Worm (Caenorhabditis elegans) whole organism, L4/young adult: ENCODE results near the gene col-79.

Experiments used
- W03F9.2 ChIP-seq: fragments of 150-350 bp; optimal IDR thresholded peaks from 2 replicates; lab custom pipeline; 2014; ENCODE audit warnings: missing biosample characterization, missing genetic modification characterization
- him-1 ChIP-seq: sonication (generic microtip); optimal IDR thresholded peaks from 2 replicates; lab custom pipeline; 2016; ENCODE audit warnings: missing genotype, missing genetic modification reagents, missing genetic modification characterization, missing compliant biosample characterization

ce11 chrII:10694713-10695112 is 8.7 kb upstream of the col-79 start, which contains the start of gene lgc-57:
- TF ChIP-seq W03F9.2 (no peak), him-1 (tag; lab: Kevin White, UChicago) (no peak)
